Worm (Caenorhabditis elegans) whole organism, young adult: ENCODE data around the gene D1025.1.

Experiments
- C17E4.6 ChIP-seq: fragments of 200-800 bp; sonication (Bioruptor generic); IDR thresholded peaks from 2 replicates; pipeline ENCODE4 v1.3.6; 2022; ENCODE audit warnings: missing genetic modification reagents, missing genetic modification characterization, missing compliant biosample characterization
- lsy-27 ChIP-seq: sonication (generic microtip); optimal IDR thresholded peaks from 2 replicates; lab custom pipeline; 2017; ENCODE audit warnings: missing genetic modification characterization, mild to moderate bottlenecking, missing compliant biosample characterization, antibody characterized with exemption, missing genotype, borderline replicate concordance; ENCODE audit not compliant: insufficient read depth

DNA sequence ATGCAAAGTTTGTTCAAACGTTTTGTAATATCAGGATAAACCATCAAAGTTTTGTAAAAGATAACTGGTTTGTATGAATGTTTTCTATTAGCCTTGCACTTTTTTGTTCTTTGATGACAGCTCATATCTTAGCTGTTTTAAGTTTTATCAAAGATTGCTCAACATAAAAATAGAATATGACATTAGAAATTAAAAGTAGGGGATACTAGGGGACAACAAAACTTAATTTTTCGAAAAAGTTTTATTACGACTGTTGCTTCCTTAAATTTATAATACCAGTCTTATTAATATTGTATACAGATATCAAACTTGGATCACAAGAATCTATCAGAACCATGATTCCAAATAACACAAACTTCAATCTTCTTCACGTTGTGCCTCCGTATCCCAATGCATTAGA is 24.8 kb upstream of the D1025.1 start, which contains the start of gene ztf-14:
- TF ChIP-seq C17E4.6: no peak
- no peak for TF ChIP-seq lsy-27 (tag; lab: Kevin White, UChicago)
